Worm (Caenorhabditis elegans): ENCODE data around the gene C18A3.11.

DNA sequence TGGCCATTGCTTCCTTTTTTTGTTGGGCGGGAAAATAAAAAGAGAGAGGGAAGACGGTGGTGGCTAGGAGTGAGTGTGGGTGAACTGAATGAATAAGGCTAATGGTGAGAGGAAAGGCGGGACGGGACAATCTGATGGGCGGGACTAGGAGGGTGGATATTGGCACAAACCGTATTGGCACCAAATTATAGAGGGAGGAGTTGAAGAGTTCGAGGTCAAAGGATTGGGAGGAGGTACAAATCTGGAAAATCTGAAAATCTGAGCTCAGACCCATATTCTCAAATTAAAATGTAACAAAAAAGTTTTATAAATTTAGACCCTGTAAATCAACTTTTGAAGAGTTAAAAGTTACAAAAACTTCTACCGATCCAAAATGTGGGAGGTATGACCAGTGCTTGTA, 8.0 kb downstream of the C18A3.11 start, which contains the start of gene hlh-14:
- no peak for TF ChIP-seq nhr-28 (tag; optimal IDR thresholded peaks at IDR 0.05)
- TF ChIP-seq dpl-1 (GFP tag; optimal IDR thresholded peaks at IDR 0.05), result no peak
- TF ChIP-seq ama-1 (optimal IDR thresholded peaks at IDR 0.05), result no peak
- no peak for TF ChIP-seq pqm-1 (tag; optimal IDR thresholded peaks at IDR 0.05)
- no peak for TF ChIP-seq lin-39 (tag; optimal IDR thresholded peaks at IDR 0.05)
- no peak for TF ChIP-seq elt-3 (tag; optimal IDR thresholded peaks at IDR 0.05)
- TF ChIP-seq elt-2 (tag; optimal IDR thresholded peaks at IDR 0.05), result no peak
- no peak for TF ChIP-seq sox-4 (tag; optimal IDR thresholded peaks at IDR 0.05)
- no peak for TF ChIP-seq nhr-20 (tag; optimal IDR thresholded peaks at IDR 0.05)
- no peak for TF ChIP-seq unc-86 (tag; optimal IDR thresholded peaks at IDR 0.05)
- TF ChIP-seq lir-3 (tag; optimal IDR thresholded peaks at IDR 0.05; ENCODE audit: poor library complexity), result no peak
- TF ChIP-seq lsy-2 (tag; optimal IDR thresholded peaks at IDR 0.05), result no peak
- TF ChIP-seq skn-1 (tag; optimal IDR thresholded peaks at IDR 0.05), result no peak
- TF ChIP-seq mep-1 (tag; optimal IDR thresholded peaks at IDR 0.05), result no peak
